Worm (Caenorhabditis elegans): Measurements from ENCODE around the gene T01G5.6.

Gene T01G5.6

DNA sequence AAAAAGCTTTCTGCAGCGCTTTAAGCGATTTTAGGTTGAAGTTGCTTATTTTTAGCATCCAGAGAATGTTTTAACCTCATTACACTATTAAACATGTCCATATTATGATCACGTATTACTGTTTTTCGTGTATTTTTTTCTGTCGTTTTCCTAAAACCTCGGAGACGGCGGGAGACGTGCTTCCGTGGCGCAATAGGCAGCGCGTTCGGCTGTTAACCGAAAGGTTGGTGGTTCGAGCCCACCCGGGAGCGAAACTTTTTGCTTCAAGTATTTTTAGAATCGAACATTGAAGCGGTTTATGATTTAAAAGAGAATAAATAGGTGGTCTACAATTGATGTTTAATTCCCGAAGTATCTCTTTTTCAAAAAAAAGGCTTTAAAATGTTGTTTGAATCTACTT lies 42.6 kb upstream of the T01G5.6 start:
- TF ChIP-seq ztf-3 (GFP tag; optimal IDR thresholded peaks at IDR 0.05) (no peak), lin-35 (GFP tag; optimal IDR thresholded peaks at IDR 0.05) (no peak), sea-2 (GFP tag; IDR thresholded peaks at IDR 0.05) (no peak), die-1 (tag; optimal IDR thresholded peaks at IDR 0.05) (peak; percentile 41), F39B2.1 (GFP tag; IDR thresholded peaks at IDR 0.05) (no peak), sdz-38 (tag; optimal IDR thresholded peaks at IDR 0.05) (no peak), pbrm-1 (GFP tag; IDR thresholded peaks at IDR 0.05) (peak; percentile 68; the same call in 1 of the 2 replicates), ztf-18 (tag; optimal IDR thresholded peaks at IDR 0.05) (no peak), B0261.1 (tag; optimal IDR thresholded peaks at IDR 0.05) (peak; percentile 78), tbp1 (GFP tag; optimal IDR thresholded peaks at IDR 0.05) (peak; percentile 87), xnd-1 (tag; optimal IDR thresholded peaks at IDR 0.05) (no peak), B0035.1 (tag; optimal IDR thresholded peaks at IDR 0.05) (no peak), F52B5.7 (tag; optimal IDR thresholded peaks at IDR 0.05) (no peak), D2030.7 (GFP tag; IDR thresholded peaks at IDR 0.05) (peak; percentile 75), ZK185.1 (tag; optimal IDR thresholded peaks at IDR 0.05; ENCODE audit: poor library complexity, severe bottlenecking) (no peak), F22D6.2 (tag; optimal IDR thresholded peaks at IDR 0.05) (no peak), egrh-3 (GFP tag; IDR thresholded peaks at IDR 0.05) (no peak), lin-54 (GFP tag; optimal IDR thresholded peaks at IDR 0.05) (no peak), hmg-1.2 (GFP tag; IDR thresholded peaks at IDR 0.05) (peak; percentile 62; the same call in 1 of the 2 replicates), attf-5 (GFP tag; optimal IDR thresholded peaks at IDR 0.05) (peak; percentile 38), K11D2.4 (GFP tag; IDR thresholded peaks at IDR 0.05) (no peak), pha-4 (tag; optimal IDR thresholded peaks at IDR 0.05) (no peak), Y67H2A.10 (GFP tag; conservative IDR thresholded peaks at IDR 0.05) (no peak), nhr-120 (GFP tag; IDR thresholded peaks at IDR 0.05) (no peak), B0019.2 (GFP tag; conservative IDR thresholded peaks at IDR 0.05) (no peak), fkh-3 (tag; optimal IDR thresholded peaks at IDR 0.05) (no peak), C17E4.6 (GFP tag; IDR thresholded peaks at IDR 0.05) (no peak), nfya-2 (GFP tag; IDR thresholded peaks at IDR 0.05) (no peak), madf-3 (GFP tag; IDR thresholded peaks at IDR 0.05) (no peak), lir-1 (GFP tag; conservative IDR thresholded peaks at IDR 0.05) (no peak; the same call in 1 of the 2 replicates), ceh-100 (GFP tag; IDR thresholded peaks at IDR 0.05) (peak; percentile 25; the same call in 1 of the 2 replicates), rcor-1 (GFP tag; IDR thresholded peaks at IDR 0.05) (no peak), ztf-26 (tag; optimal IDR thresholded peaks at IDR 0.05) (no peak), mcd-1 (GFP tag; IDR thresholded peaks at IDR 0.05) (no peak), C06A6.2 (GFP tag; conservative IDR thresholded peaks at IDR 0.05) (no peak), K12H6.12 (tag; optimal IDR thresholded peaks at IDR 0.05) (no peak), snpc-1.1 (tag; optimal IDR thresholded peaks at IDR 0.05; ENCODE audit: insufficient read depth) (peak; percentile 17), lag-1 (GFP tag; IDR thresholded peaks at IDR 0.05) (no peak), cebp-2 (GFP tag; IDR thresholded peaks at IDR 0.05) (no peak), cebp-1 (GFP tag; IDR thresholded peaks at IDR 0.05) (no peak), cebp-1 (tag; optimal IDR thresholded peaks at IDR 0.05) (no peak), nfya-1 (tag; optimal IDR thresholded peaks at IDR 0.05; ENCODE audit: borderline replicate concordance, insufficient read depth) (no peak), atf-7 (tag; optimal IDR thresholded peaks at IDR 0.05) (no peak), nhr-90 (tag; optimal IDR thresholded peaks at IDR 0.05) (peak; percentile 17), lsl-1 (GFP tag; optimal IDR thresholded peaks at IDR 0.05) (no peak), Y95B8A.8 (GFP tag; IDR thresholded peaks at IDR 0.05) (no peak), rpc-1 (optimal IDR thresholded peaks at IDR 0.05) (peak; percentile 55), rpc-1 (tag; optimal IDR thresholded peaks at IDR 0.05) (peak; percentile 79), F55B11.4 (tag; optimal IDR thresholded peaks at IDR 0.05; ENCODE audit: borderline replicate concordance, insufficient read depth) (no peak), hlh-26 (GFP tag; conservative IDR thresholded peaks at IDR 0.05) (no peak)

All from whole organism, young adult.